Fruit fly (Drosophila melanogaster): ENCODE measurements around the gene Dop1R1.

dm6 chr3R:14153729-14154128 is 60.9 kb downstream of the Dop1R1 start, which contains the start of gene Recs1:
- TF ChIP-seq Blimp-1 (GFP tag; optimal IDR thresholded peaks at IDR 0.05): no peak
- no peak for TF ChIP-seq CG12391 (tag; optimal IDR thresholded peaks at IDR 0.05)
- TF ChIP-seq fd96Cb (tag; optimal IDR thresholded peaks at IDR 0.05): no peak
- TF ChIP-seq CG18011 (GFP tag; optimal IDR thresholded peaks at IDR 0.05): no peak
- no peak for TF ChIP-seq dm (GFP tag; optimal IDR thresholded peaks at IDR 0.05)
- TF ChIP-seq lola (GFP tag; optimal IDR thresholded peaks at IDR 0.05): no peak
- TF ChIP-seq CG4854 (GFP tag; optimal IDR thresholded peaks at IDR 0.05): no peak
- TF ChIP-seq Dll (GFP tag; IDR thresholded peaks at IDR 0.05; ENCODE audit: partially characterized antibody): no peak
- no peak for TF ChIP-seq CG1647 (GFP tag; optimal IDR thresholded peaks at IDR 0.05)
- no peak for TF ChIP-seq CG9437 (GFP tag; optimal IDR thresholded peaks at IDR 0.05)
- no peak for TF ChIP-seq br (optimal IDR thresholded peaks at IDR 0.05)
- TF ChIP-seq HLH54F (GFP tag; optimal IDR thresholded peaks at IDR 0.05): no peak
- TF ChIP-seq CG4730 (GFP tag; IDR thresholded peaks at IDR 0.05): no peak
- no peak for TF ChIP-seq Dref (GFP tag; IDR thresholded peaks at IDR 0.05)
